Fruit fly (Drosophila melanogaster) whole organism, embryonic: Measurements from ENCODE around the gene Sumo.

Source experiments
- BEAF-32 ChIP-seq: fragments of 200-800 bp; sonication (Bioruptor generic); optimal IDR thresholded peaks from 3 replicates; lab custom pipeline; 2017; ENCODE audit warnings: missing biosample characterization, missing genetic modification characterization, mild to moderate bottlenecking, moderate library complexity, missing genetic modification reagents
- C15 ChIP-seq: fragments of 200-800 bp; sonication (Bioruptor generic); IDR thresholded peaks from 3 replicates; pipeline ENCODE4 v1.3.6; 2022; ENCODE audit warnings: missing biosample characterization, missing genetic modification characterization
- CG11247 ChIP-seq: fragments of 200-800 bp; sonication (Bioruptor generic); IDR thresholded peaks from 2 replicates; pipeline ENCODE4 v1.3.6; 2022; ENCODE audit warnings: missing biosample characterization, missing genetic modification characterization
- CG11456 ChIP-seq: fragments of 200-800 bp; sonication (Bioruptor generic); IDR thresholded peaks from 3 replicates; pipeline ENCODE4 v1.3.6; 2022; ENCODE audit warnings: missing biosample characterization, missing genetic modification characterization
- CG13894 ChIP-seq: fragments of 200-800 bp; sonication (Bioruptor generic); optimal IDR thresholded peaks from 3 replicates; lab custom pipeline; 2018; ENCODE audit warnings: missing biosample characterization, mild to moderate bottlenecking, missing genetic modification characterization, moderate library complexity
- CG15514 ChIP-seq: fragments of 200-800 bp; sonication (Bioruptor generic); optimal IDR thresholded peaks from 3 replicates; lab custom pipeline; 2017; ENCODE audit warnings: missing biosample characterization, missing genetic modification characterization, mild to moderate bottlenecking, moderate library complexity, missing genetic modification reagents
- CG16813 ChIP-seq: fragments of 200-800 bp; sonication (Bioruptor generic); IDR thresholded peaks from 3 replicates; pipeline ENCODE4 v1.3.6; 2022; ENCODE audit warnings: missing biosample characterization, missing genetic modification characterization; ENCODE audit not compliant: partially characterized antibody
- CG31441 ChIP-seq: fragments of 200-800 bp; sonication (Bioruptor generic); IDR thresholded peaks from 2 replicates; pipeline ENCODE4 v1.3.6; 2022; ENCODE audit warnings: missing biosample characterization, missing genetic modification characterization
- CG34224 ChIP-seq: fragments of 200-800 bp; sonication (Bioruptor generic); IDR thresholded peaks from 3 replicates; pipeline ENCODE4 v1.3.6; 2022; ENCODE audit warnings: missing biosample characterization, missing genetic modification characterization; ENCODE audit not compliant: partially characterized antibody
- CG5953 ChIP-seq: fragments of 200-800 bp; sonication (Bioruptor generic); IDR thresholded peaks from 2 replicates; pipeline ENCODE4 v1.3.6; 2022; ENCODE audit warnings: missing biosample characterization, missing genetic modification characterization
- CG6765 ChIP-seq: fragments of 200-800 bp; sonication (Bioruptor generic); optimal IDR thresholded peaks from 3 replicates; lab custom pipeline; 2017; ENCODE audit warnings: missing biosample characterization, mild to moderate bottlenecking, missing genetic modification characterization
- CG7357 ChIP-seq: fragments of 200-800 bp; sonication (Bioruptor generic); IDR thresholded peaks from 3 replicates; pipeline ENCODE4 v1.3.6; 2022; ENCODE audit warnings: missing biosample characterization, missing genetic modification characterization
- CG7987 ChIP-seq: fragments of 200-800 bp; sonication (Bioruptor generic); optimal IDR thresholded peaks from 2 replicates; lab custom pipeline; 2018; ENCODE audit warnings: missing biosample characterization, mild to moderate bottlenecking, missing genetic modification characterization, moderate library complexity
- CG9797 ChIP-seq: fragments of 200-800 bp; sonication (Bioruptor generic); optimal IDR thresholded peaks from 3 replicates; lab custom pipeline; 2018; ENCODE audit warnings: missing biosample characterization, mild to moderate bottlenecking, missing genetic modification characterization
- Dad ChIP-seq: fragments of 200-800 bp; sonication (Bioruptor generic); optimal IDR thresholded peaks from 3 replicates; lab custom pipeline; 2016; ENCODE audit warnings: missing biosample characterization, missing genetic modification characterization
- Dref ChIP-seq: fragments of 200-800 bp; sonication (Bioruptor generic); IDR thresholded peaks from 2 replicates; pipeline ENCODE4 v1.3.6; 2022; ENCODE audit warnings: missing biosample characterization, missing genetic modification characterization
- Ets97D ChIP-seq: fragments of 200-800 bp; sonication (Bioruptor generic); optimal IDR thresholded peaks from 3 replicates; lab custom pipeline; 2016; ENCODE audit warnings: missing biosample characterization, missing genetic modification characterization
- GATAe ChIP-seq: fragments of 200-800 bp; sonication (Bioruptor generic); conservative IDR thresholded peaks from 2 replicates; pipeline ENCODE4 v1.3.6; 2022; ENCODE audit warnings: missing biosample characterization, missing genetic modification characterization
- HmgZ ChIP-seq: fragments of 200-800 bp; sonication (Bioruptor generic); optimal IDR thresholded peaks from 2 replicates; lab custom pipeline; 2018; ENCODE audit warnings: missing biosample characterization, mild to moderate bottlenecking, missing genetic modification characterization
- MESR4 ChIP-seq: fragments of 200-800 bp; sonication (Bioruptor generic); optimal IDR thresholded peaks from 2 replicates; lab custom pipeline; 2018; ENCODE audit warnings: missing biosample characterization, mild to moderate bottlenecking, missing genetic modification characterization, moderate library complexity
- Med ChIP-seq: fragments of 200-800 bp; sonication (Bioruptor generic); peaks from one replicate; lab custom pipeline; 2016; ENCODE audit warnings: missing biosample characterization, missing genetic modification characterization, mild to moderate bottlenecking, inconsistent platforms, moderate library complexity
- Rfx ChIP-seq: fragments of 200-800 bp; sonication (Bioruptor generic); IDR thresholded peaks from 2 replicates; pipeline ENCODE4 v1.3.6; 2022; ENCODE audit warnings: missing biosample characterization, missing genetic modification characterization
- Sry-β ChIP-seq: fragments of 200-800 bp; sonication (Bioruptor generic); optimal IDR thresholded peaks from 2 replicates; lab custom pipeline; 2018; ENCODE audit warnings: missing biosample characterization, mild to moderate bottlenecking, missing genetic modification characterization, moderate library complexity
- Ssrp ChIP-seq: fragments of 200-800 bp; sonication (Bioruptor generic); optimal IDR thresholded peaks from 2 replicates; lab custom pipeline; 2018; ENCODE audit warnings: missing biosample characterization, mild to moderate bottlenecking, missing genetic modification characterization, moderate library complexity
- Stat92E ChIP-seq, 3 experiments: fragments of >200 bp in 2 of 3; fragments of 200-800 bp in 1 of 3; sonication (Bioruptor generic) in 1 of 3; optimal IDR thresholded peaks; 2 replicates each; lab custom pipeline; 2017 to 2019; ENCODE audit warnings: missing biosample characterization in 3 of 3, missing genetic modification characterization in 3 of 3, mild to moderate bottlenecking in 1 of 3, moderate library complexity in 1 of 3
- TFAM ChIP-seq: fragments of 200-800 bp; sonication (Bioruptor generic); optimal IDR thresholded peaks from 2 replicates; lab custom pipeline; 2017; ENCODE audit warnings: missing biosample characterization, missing genetic modification characterization, inconsistent platforms
- Xrp1 ChIP-seq: fragments of 200-800 bp; sonication (Bioruptor generic); IDR thresholded peaks from 2 replicates; pipeline ENCODE4 v1.3.6; 2022; ENCODE audit warnings: missing biosample characterization, missing genetic modification characterization
- al ChIP-seq: fragments of 200-800 bp; sonication (Bioruptor generic); IDR thresholded peaks from 2 replicates; pipeline ENCODE4 v1.3.6; 2022; ENCODE audit warnings: missing biosample characterization, missing genetic modification characterization
- aop ChIP-seq: fragments of 200-800 bp; sonication (Bioruptor generic); IDR thresholded peaks from 2 replicates; pipeline ENCODE4 v1.3.6; 2022; ENCODE audit warnings: missing biosample characterization, missing genetic modification characterization
- ara ChIP-seq: fragments of 200-800 bp; sonication (Bioruptor generic); IDR thresholded peaks from 2 replicates; pipeline ENCODE4 v1.3.6; 2022; ENCODE audit warnings: missing biosample characterization, missing genetic modification characterization
- bowl ChIP-seq: fragments of 200-800 bp; sonication (Bioruptor generic); IDR thresholded peaks from 2 replicates; pipeline ENCODE4 v1.3.6; 2022; ENCODE audit warnings: missing biosample characterization, missing genetic modification characterization
- bsh ChIP-seq, 2 experiments: fragments of 200-800 bp; sonication (Bioruptor generic); optimal IDR thresholded peaks; 2 replicates each; lab custom pipeline; 2017 to 2018; ENCODE audit warnings: mild to moderate bottlenecking in 2 of 2, missing biosample characterization in 2 of 2, missing genetic modification characterization in 2 of 2, moderate library complexity in 1 of 2
- cad ChIP-seq: fragments of >200 bp; optimal IDR thresholded peaks from 2 replicates; lab custom pipeline; 2017; ENCODE audit warnings: missing biosample characterization, missing genetic modification characterization
- chif ChIP-seq, 2 experiments: fragments of 200-800 bp; sonication (Bioruptor generic); optimal IDR thresholded peaks; 3 replicates each; lab custom pipeline; 2016; ENCODE audit warnings: missing biosample characterization in 2 of 2, missing genetic modification characterization in 2 of 2
- disco-r ChIP-seq: fragments of 200-800 bp; sonication (Bioruptor generic); optimal IDR thresholded peaks from 2 replicates; lab custom pipeline; 2016; ENCODE audit warnings: missing biosample characterization, missing genetic modification characterization
- ewg ChIP-seq: fragments of 200-800 bp; sonication (Bioruptor generic); optimal IDR thresholded peaks from 3 replicates; lab custom pipeline; 2017; ENCODE audit warnings: mild to moderate bottlenecking, missing biosample characterization, missing genetic modification reagents, missing genetic modification characterization
- eyg ChIP-seq: fragments of 200-800 bp; sonication (Bioruptor generic); optimal IDR thresholded peaks from 3 replicates; lab custom pipeline; 2016; ENCODE audit warnings: missing biosample characterization, missing genetic modification characterization
- gce ChIP-seq: fragments of 200-800 bp; sonication (Bioruptor generic); IDR thresholded peaks from 3 replicates; pipeline ENCODE4 v1.3.6; 2022; ENCODE audit warnings: missing biosample characterization, missing genetic modification characterization
- knrl ChIP-seq: fragments of 200-800 bp; sonication (Bioruptor generic); IDR thresholded peaks from 3 replicates; pipeline ENCODE4 v1.3.6; 2022; ENCODE audit warnings: missing biosample characterization, missing genetic modification characterization; ENCODE audit not compliant: partially characterized antibody
- nmo ChIP-seq: fragments of 200-800 bp; sonication (Bioruptor generic); optimal IDR thresholded peaks from 2 replicates; lab custom pipeline; 2018; ENCODE audit warnings: missing biosample characterization, mild to moderate bottlenecking, missing genetic modification characterization, moderate library complexity
- otp ChIP-seq: fragments of 200-800 bp; sonication (Bioruptor generic); IDR thresholded peaks from 3 replicates; pipeline ENCODE4, ENCODE4 v1.3.6; 2022; ENCODE audit warnings: missing biosample characterization, missing genetic modification characterization
- phol ChIP-seq: fragments of 200-800 bp; sonication (Bioruptor generic); optimal IDR thresholded peaks from 3 replicates; lab custom pipeline; 2018; ENCODE audit warnings: missing biosample characterization, mild to moderate bottlenecking, missing genetic modification characterization, moderate library complexity
- ro ChIP-seq: fragments of 200-800 bp; sonication (Bioruptor generic); IDR thresholded peaks from 2 replicates; pipeline ENCODE4 v1.3.6; 2022; ENCODE audit warnings: missing biosample characterization, missing genetic modification characterization
- sd ChIP-seq: fragments of 200-800 bp; sonication (Bioruptor generic); optimal IDR thresholded peaks from 3 replicates; lab custom pipeline; 2018; ENCODE audit warnings: missing biosample characterization, mild to moderate bottlenecking, missing genetic modification characterization, moderate library complexity
- sisA ChIP-seq: fragments of 200-800 bp; sonication (Bioruptor generic); IDR thresholded peaks from 2 replicates; pipeline ENCODE4 v1.3.6; 2022; ENCODE audit warnings: missing biosample characterization, missing genetic modification characterization
- so ChIP-seq: fragments of 200-800 bp; sonication (Bioruptor generic); IDR thresholded peaks from 3 replicates; pipeline ENCODE4 v1.3.6; 2022; ENCODE audit warnings: missing biosample characterization, missing genetic modification characterization
- sob ChIP-seq: fragments of 200-800 bp; sonication (Bioruptor generic); IDR thresholded peaks from 2 replicates; pipeline ENCODE4 v1.3.6; 2022; ENCODE audit warnings: missing biosample characterization, missing genetic modification characterization
- tio ChIP-seq: fragments of 200-800 bp; sonication (Bioruptor generic); optimal IDR thresholded peaks from 2 replicates; lab custom pipeline; 2017; ENCODE audit warnings: missing biosample characterization, missing genetic modification characterization, inconsistent platforms
- ttk ChIP-seq: fragments of 200-800 bp; sonication (Bioruptor generic); IDR thresholded peaks from 2 replicates; pipeline ENCODE4 v2.1.2; 2022; ENCODE audit warnings: missing biosample characterization, missing genetic modification characterization
- z ChIP-seq: fragments of 200-800 bp; sonication (Bioruptor generic); IDR thresholded peaks from 3 replicates; pipeline ENCODE4 v1.3.6; 2022; ENCODE audit warnings: missing biosample characterization, missing genetic modification characterization
- zfh1 ChIP-seq: fragments of 200-800 bp; sonication (Bioruptor generic); IDR thresholded peaks from 3 replicates; pipeline ENCODE4 v1.3.6; 2022; ENCODE audit warnings: missing biosample characterization, missing genetic modification characterization

The Sumo gene

DNA sequence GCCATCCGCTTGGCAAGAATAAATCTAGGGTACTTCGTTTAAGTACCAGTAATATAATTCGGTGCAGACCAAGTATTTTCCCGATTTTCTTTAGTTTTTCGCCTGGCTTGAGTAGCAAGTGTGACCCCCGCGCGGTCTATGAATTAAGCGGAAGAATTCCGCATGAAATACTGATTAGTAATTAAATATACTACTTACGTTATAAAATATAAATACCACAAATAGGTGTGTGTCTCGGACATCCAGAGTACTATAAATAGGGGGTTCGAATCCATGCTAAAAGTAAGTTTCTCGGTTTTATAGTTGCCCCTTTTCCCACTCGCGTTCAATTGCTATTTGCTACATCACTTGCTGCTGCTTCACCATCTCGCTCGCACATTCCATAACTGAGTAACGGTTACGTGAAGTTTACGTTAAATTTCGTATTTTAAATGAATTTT, 4.2 kb upstream of the Sumo start, which contains the start of gene snRNP-U1-70K (continued):
- TF ChIP-seq phol (tag; lab: Kevin White, UChicago) (peak; percentile 53), ro (GFP tag; lab: Robert Waterston, UW) (no peak), HmgZ (tag; lab: Kevin White, UChicago) (peak; percentile 77), CG16813 (no peak), so (GFP tag; lab: Robert Waterston, UW) (no peak), CG15514 (GFP tag; lab: Kevin White, UChicago) (peak; percentile 81), CG11456 (0 out of 3 replicates have a peak, but pooled peaks have one; percentile 41), sob (GFP tag; lab: Robert Waterston, UW) (no peak), Stat92E (GFP tag; optimal IDR thresholded peaks at IDR 0.05; lab: Kevin White, UChicago) (peak in 1 of 3 experiments; percentile 5), ara (GFP tag; lab: Robert Waterston, UW) (no peak), ewg (no peak), al (no peak), bsh (GFP tag; optimal IDR thresholded peaks at IDR 0.05; lab: Kevin White, UChicago) (no peak), gce (GFP tag; lab: Robert Waterston, UW) (no peak), otp (GFP tag; lab: Robert Waterston, UW) (no peak), MESR4 (GFP tag; lab: Kevin White, UChicago) (peak; percentile 90), Sry-β (no peak), Ssrp (tag; lab: Kevin White, UChicago) (no peak), tio (GFP tag; lab: Kevin White, UChicago) (no peak), zfh1 (GFP tag; lab: Robert Waterston, UW) (0 out of 3 replicates have a peak, but pooled peaks have one; percentile 7), CG7357 (no peak), CG13894 (no peak), z (GFP tag; lab: Robert Waterston, UW) (no peak), CG11247 (GFP tag; lab: Robert Waterston, UW) (peak; percentile 19; the same call in 1 of the 2 replicates), CG9797 (GFP tag; lab: Kevin White, UChicago) (peak; percentile 94), Ets97D (GFP tag; lab: Kevin White, UChicago) (peak; percentile 46), cad (GFP tag; lab: Kevin White, UChicago) (no peak), aop (GFP tag; lab: Robert Waterston, UW) (no peak), C15 (no peak), TFAM (GFP tag; lab: Kevin White, UChicago) (no peak), CG31441 (GFP tag; lab: Robert Waterston, UW) (no peak; the same call in 1 of the 2 replicates), Med (GFP tag; lab: Kevin White, UChicago) (peak; percentile 83), CG6765 (GFP tag; lab: Kevin White, UChicago) (no peak), ttk (no peak), CG5953 (GFP tag; lab: Robert Waterston, UW) (no peak), chif (GFP tag; optimal IDR thresholded peaks at IDR 0.05; lab: Kevin White, UChicago) (peak in 1 of 2 experiments; percentile 6), CG34224 (GFP tag; lab: Robert Waterston, UW) (no peak; the same call in 2 of the 3 replicates), GATAe (GFP tag; lab: Robert Waterston, UW) (no peak), sisA (GFP tag; lab: Robert Waterston, UW) (no peak), CG7987 (GFP tag; lab: Kevin White, UChicago) (no peak), knrl (GFP tag; lab: Robert Waterston, UW) (peak; percentile 52; the same call in 1 of the 3 replicates), BEAF-32 (GFP tag; lab: Kevin White, UChicago) (peak; percentile 40), eyg (GFP tag; lab: Kevin White, UChicago) (no peak), sd (peak; percentile 92), Dad (no peak), bowl (GFP tag; lab: Robert Waterston, UW) (no peak), Xrp1 (no peak), Rfx (GFP tag; lab: Robert Waterston, UW) (peak; percentile 50), Dref (GFP tag; lab: Robert Waterston, UW) (peak; percentile 40), nmo (peak; percentile 6), disco-r (no peak)
